Worm (Caenorhabditis elegans) whole organism, L4/young adult: ENCODE data around the gene octr-1.

ENCODE experiments used
- W03F9.2 ChIP-seq: fragments of 150-350 bp; optimal IDR thresholded peaks from 2 replicates; lab custom pipeline; 2014; ENCODE audit warnings: missing biosample characterization, missing genetic modification characterization
- dao-5 ChIP-seq: sonication (generic microtip); optimal IDR thresholded peaks from 2 replicates; lab custom pipeline; 2016; ENCODE audit warnings: missing genotype, missing genetic modification characterization, moderate library complexity, missing compliant biosample characterization
- him-1 ChIP-seq: sonication (generic microtip); optimal IDR thresholded peaks from 2 replicates; lab custom pipeline; 2016; ENCODE audit warnings: missing genotype, missing genetic modification reagents, missing genetic modification characterization, missing compliant biosample characterization

Gene octr-1

ce11 chrX:5611155-5611554 lies at the start of gene octr-1:
Gene octr-1 (minus strand): TSS chrX:5611255.
- no peak for TF ChIP-seq him-1
- TF ChIP-seq dao-5 = no peak
- no peak for TF ChIP-seq W03F9.2 (tag; lab: Kevin White, UChicago)

DNA sequence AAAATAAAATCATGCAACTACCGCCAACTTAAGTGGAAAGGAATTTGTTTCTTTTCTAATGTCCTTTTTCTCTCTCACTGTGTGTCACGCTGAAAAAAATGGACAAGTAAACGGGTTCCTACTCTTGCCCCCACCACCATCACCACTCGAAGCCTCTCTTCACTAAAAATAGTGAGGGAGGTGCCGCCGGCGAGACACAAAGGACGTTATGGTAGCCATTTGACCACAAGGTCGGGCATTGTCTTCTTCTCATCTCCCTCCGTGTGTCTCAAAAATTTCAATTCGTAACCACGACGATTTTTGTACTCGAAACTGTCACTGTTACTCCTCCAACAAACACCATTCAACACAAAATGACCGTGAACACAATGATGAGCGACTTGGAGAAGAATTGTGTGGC lies 48.6 kb upstream of the octr-1 start, which contains the start of gene T22B7.22:
TSS of gene T22B7.22 (plus strand) at position 354 of the 400 bp plus-strand sequence.
- TF ChIP-seq W03F9.2 (tag; lab: Kevin White, UChicago) (no peak), dao-5 (no peak), him-1 (no peak)

DNA sequence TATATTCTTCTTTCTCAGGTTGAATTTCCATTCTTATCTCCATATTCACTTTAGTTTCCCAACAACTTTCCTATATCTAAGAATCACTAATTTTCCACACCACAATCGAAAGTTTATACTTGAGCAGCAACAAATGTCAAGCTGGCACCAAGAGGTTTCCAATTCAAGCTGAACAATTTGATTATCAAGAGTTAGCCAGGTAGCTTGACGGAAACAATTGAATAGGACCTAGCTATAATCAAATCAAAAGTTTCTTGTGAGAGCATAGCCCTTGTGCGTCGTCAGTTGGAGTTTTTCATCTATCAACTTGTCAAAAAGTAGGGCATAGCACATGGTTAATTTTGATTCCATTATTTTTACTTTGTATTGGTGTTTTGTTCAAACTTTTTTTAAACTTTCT lies 44.5 kb upstream of the octr-1 start:
- TF ChIP-seq him-1 (no peak), dao-5 (no peak), W03F9.2 (tag; lab: Kevin White, UChicago) (no peak)

DNA sequence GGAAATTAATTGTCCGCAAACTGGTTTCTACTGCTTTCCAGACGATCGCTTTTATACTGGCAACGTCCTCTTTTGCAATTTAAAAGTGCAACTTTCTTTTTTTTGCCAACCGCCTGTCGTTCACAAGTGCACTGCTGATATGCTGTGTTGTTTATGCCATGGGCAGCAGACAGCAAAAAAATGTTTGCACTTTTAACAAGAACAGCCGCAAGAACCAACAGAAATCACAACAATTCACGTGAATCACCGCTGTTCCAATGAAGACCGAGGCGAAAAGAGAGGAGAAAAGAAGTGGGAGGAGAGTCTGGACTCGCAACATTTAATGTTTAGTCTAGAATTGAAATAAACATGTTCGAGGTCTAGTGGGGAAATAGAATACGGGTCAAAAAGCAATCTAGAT lies 42.8 kb upstream of the octr-1 start, which contains the start of gene T22B7.7:
TSS of gene T22B7.7 (minus strand) at position 262 of the 400 bp plus-strand sequence.
- TF ChIP-seq dao-5 (no peak), W03F9.2 (tag; lab: Kevin White, UChicago) (no peak), him-1 (no peak)

DNA sequence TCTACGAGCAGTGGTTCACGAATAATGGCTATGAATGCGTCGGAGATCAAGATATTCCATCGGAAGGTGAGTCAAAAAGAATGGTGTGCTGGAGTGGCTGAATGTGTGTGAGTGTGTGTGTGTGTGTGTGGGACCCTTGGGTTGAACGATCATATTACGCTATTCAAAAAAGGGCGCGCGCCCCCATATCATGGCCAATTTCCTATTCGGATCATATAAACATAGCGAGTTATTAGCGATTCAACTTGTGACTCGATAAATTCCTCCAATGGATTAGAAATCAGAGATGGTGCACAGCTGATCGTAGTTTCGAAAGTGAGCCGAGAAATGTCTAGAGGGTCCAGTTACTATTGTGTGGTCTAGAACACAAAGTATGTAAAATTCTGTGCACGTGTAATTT lies 36.8 kb upstream of the octr-1 start, which contains the start of gene srv-7:
TSS of gene srv-7 (minus strand) at position 101 of the 400 bp plus-strand sequence.
- TF ChIP-seq W03F9.2 (tag; lab: Kevin White, UChicago) (no peak), him-1 (no peak), dao-5 (no peak)

- TF ChIP-seq W03F9.2 (tag; lab: Kevin White, UChicago) = no peak
- no peak for TF ChIP-seq him-1
- no peak for TF ChIP-seq dao-5
These were observed 35.9 kb upstream of the octr-1 start, which contains the start of gene T22B7.3 for ce11 chrX:5646951-5647423. Gene T22B7.3 (plus strand): TSS chrX:5647373.

DNA sequence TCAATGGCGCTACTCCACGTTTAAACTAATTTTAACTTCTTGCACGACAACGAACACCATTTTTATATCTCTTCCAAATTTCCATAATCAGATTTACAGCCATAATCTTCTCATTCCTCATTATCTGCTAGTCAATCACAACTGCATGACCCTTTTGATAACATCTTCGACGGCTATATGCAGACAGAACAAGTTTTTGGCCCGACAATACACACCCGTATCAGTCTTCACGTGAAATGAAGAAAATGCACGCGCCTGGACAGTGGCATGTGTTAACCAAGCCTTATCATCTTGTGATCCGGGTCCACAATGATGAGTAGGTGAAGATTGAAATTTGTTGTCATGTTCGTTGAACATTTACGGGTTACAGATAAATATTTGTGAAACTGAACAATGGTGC lies 34.6 kb upstream of the octr-1 start:
- TF ChIP-seq W03F9.2 (tag; lab: Kevin White, UChicago) = no peak
- TF ChIP-seq dao-5 = no peak
- no peak for TF ChIP-seq him-1

DNA sequence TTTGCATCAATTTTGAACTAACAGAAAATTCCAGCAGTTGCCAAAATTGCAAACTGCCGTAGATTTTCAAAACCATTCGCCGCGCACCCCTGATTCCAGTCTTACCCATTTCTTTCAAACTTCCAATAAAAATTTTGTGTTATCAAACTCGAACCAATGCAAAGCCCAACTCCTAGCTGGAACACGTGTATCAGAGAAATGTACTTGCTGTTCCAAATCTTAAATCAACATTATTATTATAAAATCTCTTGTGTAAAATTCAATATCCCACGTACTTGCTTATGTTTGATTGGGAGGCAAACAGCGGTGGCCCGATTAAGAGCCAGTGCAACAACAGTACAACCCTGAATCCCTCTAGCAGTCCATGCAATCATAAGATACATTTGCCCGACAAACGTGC lies 33.1 kb upstream of the octr-1 start:
- TF ChIP-seq him-1 = no peak
- no peak for TF ChIP-seq W03F9.2 (tag; lab: Kevin White, UChicago)
- no peak for TF ChIP-seq dao-5

- TF ChIP-seq dao-5 (no peak), him-1 (no peak), W03F9.2 (tag; lab: Kevin White, UChicago) (no peak)
These were observed 30.3 kb upstream of the octr-1 start, which contains the start of gene T22B7.4 for ce11 chrX:5641315-5641714. Gene T22B7.4 (minus strand): TSS chrX:5641415.

DNA sequence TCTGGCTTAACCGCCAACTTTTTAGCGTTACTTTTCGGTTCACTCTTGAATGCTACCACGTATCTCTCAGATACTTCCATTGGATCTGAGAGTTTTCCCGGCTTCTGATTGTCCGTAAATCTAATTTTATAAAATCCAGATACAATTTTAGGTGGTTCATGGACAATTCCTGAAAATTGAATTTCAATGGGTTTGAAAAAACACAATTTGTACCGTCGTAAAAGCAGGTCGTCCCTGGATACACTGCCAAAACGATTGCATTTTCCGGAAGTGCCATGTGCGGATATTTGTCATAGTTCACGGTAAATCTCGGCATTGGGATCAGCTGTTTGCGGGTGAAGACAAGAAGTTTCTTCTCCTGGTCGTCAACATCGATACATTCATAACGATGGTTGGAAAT lies 28.5 kb upstream of the octr-1 start:
- TF ChIP-seq him-1 (no peak), W03F9.2 (tag; lab: Kevin White, UChicago) (no peak), dao-5 (no peak)

- TF ChIP-seq W03F9.2 (tag; lab: Kevin White, UChicago) (no peak), dao-5 (no peak), him-1 (no peak)
These were observed 20.6 kb upstream of the octr-1 start, which contains the start of gene T22B7.8 for ce11 chrX:5631626-5632025. Gene T22B7.8 (plus strand): TSS chrX:5631926.

DNA sequence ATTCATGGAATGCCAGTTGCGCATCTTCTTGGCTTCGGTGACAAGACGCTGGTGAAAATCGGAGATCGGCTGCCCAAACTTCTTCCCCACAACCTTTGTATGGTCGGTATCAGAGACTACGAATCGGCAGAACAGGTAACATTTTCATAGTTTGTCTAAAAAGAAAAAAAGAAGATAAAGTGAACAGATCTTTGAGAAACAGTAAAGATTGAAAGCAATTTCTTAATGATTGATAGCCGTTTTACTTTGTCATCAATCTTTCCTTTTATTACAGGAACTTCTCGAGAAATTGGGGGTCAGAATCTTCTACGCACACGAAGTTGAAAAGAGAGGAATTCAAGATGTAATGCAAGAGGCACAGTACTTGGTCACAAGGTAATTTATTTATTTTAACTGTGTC lies 20.0 kb upstream of the octr-1 start:
- TF ChIP-seq W03F9.2 (tag; lab: Kevin White, UChicago) (no peak), him-1 (no peak), dao-5 (no peak)

DNA sequence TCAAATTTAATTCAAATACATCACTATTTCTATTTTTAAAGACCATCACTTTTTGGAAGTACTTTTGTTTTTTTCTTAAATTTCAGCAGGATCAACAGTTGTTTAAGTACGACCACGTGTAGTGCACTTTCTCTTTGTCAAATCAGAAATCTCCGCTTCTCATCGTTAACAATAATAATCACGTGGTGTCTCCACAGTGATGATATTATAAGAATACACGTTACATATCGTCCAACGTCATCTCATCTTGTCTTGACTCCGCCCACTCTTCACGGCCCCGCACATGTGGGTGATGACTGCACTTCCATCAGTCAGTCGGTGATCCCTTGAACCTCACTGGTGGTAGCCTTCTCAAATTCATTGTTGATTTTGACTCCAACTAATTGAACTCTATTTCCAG lies 18.9 kb upstream of the octr-1 start, which contains the start of gene argn-1:
TSS of gene argn-1 (plus strand) at position 83 of the 400 bp plus-strand sequence.
- no peak for TF ChIP-seq dao-5
- TF ChIP-seq W03F9.2 (tag; lab: Kevin White, UChicago) = no peak
- TF ChIP-seq him-1 = no peak

ce11 chrX:5628432-5628977 lies 17.4 kb upstream of the octr-1 start:
- TF ChIP-seq him-1 (no peak), dao-5 (no peak), W03F9.2 (tag; lab: Kevin White, UChicago) (no peak)

DNA sequence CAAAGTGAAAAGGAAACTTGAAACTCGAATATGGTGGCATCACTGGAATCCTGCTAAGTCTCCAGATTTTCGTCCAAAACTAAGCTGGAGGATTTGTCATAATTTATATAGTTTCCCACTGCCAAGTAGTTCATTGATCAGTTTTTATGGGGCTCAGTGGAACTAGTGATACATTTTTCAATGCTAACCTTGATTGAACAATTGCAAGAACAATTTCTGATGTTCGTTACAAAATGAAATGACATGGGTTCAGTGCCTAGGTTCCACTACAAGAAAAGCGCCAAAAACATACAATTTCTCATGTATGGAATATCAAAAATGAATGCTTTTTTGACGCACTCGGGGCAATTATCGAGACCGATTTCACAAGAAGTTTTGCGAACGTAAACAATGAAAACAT lies 10.7 kb upstream of the octr-1 start:
- TF ChIP-seq dao-5 = no peak
- no peak for TF ChIP-seq him-1
- TF ChIP-seq W03F9.2 (tag; lab: Kevin White, UChicago) = no peak

DNA sequence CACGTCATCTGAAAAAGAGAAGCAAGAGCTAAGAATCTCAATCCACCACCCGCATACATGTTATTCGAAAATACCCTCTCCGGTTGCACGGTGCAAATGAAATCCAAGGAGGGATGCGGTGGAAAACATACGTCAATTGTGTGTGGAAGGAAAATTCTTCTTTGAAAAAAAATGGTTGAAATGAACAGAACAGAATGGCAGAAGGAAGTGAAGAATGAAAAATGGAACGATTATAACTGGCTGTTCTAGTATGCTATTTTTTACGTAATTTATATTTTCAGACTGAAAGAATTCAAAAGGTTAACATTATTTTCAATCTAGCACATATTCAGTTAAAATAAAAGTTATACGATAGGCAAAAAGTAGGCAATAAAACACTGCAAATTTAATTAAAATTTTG lies 4.9 kb upstream of the octr-1 start:
- TF ChIP-seq him-1 (no peak), dao-5 (no peak), W03F9.2 (tag; lab: Kevin White, UChicago) (no peak)
